Fruit fly (Drosophila melanogaster): ENCODE measurements around the gene papi.
A peak's percentile ranks its signal among the peaks of the same experiment; 100 is the strongest.

Gene papi

DNA sequence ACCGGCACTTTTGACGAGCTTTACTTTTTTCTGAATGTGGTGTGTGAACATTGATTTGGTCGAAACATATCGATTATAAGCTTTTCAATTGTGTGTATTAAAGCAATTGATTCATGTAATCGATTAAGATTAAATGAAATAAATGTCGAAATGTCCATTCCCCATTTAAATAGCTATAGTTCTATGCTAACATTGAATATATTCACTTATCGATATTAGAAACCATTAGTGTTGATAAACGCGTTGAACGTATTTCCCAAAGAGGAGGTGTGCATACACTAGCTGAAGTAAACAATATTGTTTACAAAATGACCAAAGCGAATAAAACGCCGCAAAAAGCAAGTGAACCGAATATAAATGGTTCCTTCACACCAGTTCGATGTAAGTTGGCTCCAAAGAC, 6.5 kb upstream of the papi start, which contains the start of the genes Uch and CG34174:
Gene Uch (minus strand): TSS at position 208 of the 400 bp plus-strand sequence.
Gene CG34174 (plus strand): TSS at position 263 of the 400 bp plus-strand sequence.
- TF ChIP-seq CG15710 (tag; optimal IDR thresholded peaks at IDR 0.05) (peak; percentile 67), Snoo (tag; optimal IDR thresholded peaks at IDR 0.05) (peak; percentile 15), Pif1A (GFP tag; optimal IDR thresholded peaks at IDR 0.05) (no peak)

DNA sequence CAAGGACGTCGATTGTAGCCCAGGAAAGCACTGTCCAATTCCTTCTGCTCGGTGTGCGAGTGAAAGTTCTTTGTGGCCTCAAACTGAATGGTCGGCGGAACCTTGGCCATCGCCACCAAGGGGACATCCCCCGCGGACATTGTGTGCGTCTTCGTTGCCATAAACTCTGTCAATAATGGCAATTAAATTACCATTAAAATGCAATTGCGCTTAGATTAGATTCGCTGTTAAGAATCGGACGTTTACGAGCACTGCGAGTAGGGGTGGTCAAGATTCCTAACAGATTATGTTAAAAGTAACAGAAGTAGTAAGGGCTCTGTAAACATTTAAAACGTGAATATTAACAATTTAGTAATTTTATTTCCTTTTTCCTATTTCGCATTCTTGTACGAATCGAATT, 4.5 kb upstream of the papi start, which contains the start of gene daed:
Gene daed (minus strand): TSS at position 247 of the 400 bp plus-strand sequence.
- no peak for TF ChIP-seq CG8301 (tag; optimal IDR thresholded peaks at IDR 0.05)
- TF ChIP-seq CG34367 (tag; optimal IDR thresholded peaks at IDR 0.05): no peak
- no peak for TF ChIP-seq EcR (GFP tag; optimal IDR thresholded peaks at IDR 0.05)
- TF ChIP-seq gl (tag; optimal IDR thresholded peaks at IDR 0.05): no peak
- TF ChIP-seq CG8159 (tag; optimal IDR thresholded peaks at IDR 0.05): no peak
- TF ChIP-seq Pif1A (GFP tag; optimal IDR thresholded peaks at IDR 0.05): no peak
- no peak for TF ChIP-seq Pif1B (GFP tag; optimal IDR thresholded peaks at IDR 0.05)
- TF ChIP-seq CG10348 (GFP tag; IDR thresholded peaks at IDR 0.05): no peak
- TF ChIP-seq Ets98B (GFP tag; IDR thresholded peaks at IDR 0.05): no peak; the same call in 1 of the 2 replicates
- no peak for TF ChIP-seq CG17806 (tag; optimal IDR thresholded peaks at IDR 0.05)
- no peak for TF ChIP-seq CG9948 (tag; optimal IDR thresholded peaks at IDR 0.05)
- TF ChIP-seq fd96Ca (GFP tag; IDR thresholded peaks at IDR 0.05): no peak

DNA sequence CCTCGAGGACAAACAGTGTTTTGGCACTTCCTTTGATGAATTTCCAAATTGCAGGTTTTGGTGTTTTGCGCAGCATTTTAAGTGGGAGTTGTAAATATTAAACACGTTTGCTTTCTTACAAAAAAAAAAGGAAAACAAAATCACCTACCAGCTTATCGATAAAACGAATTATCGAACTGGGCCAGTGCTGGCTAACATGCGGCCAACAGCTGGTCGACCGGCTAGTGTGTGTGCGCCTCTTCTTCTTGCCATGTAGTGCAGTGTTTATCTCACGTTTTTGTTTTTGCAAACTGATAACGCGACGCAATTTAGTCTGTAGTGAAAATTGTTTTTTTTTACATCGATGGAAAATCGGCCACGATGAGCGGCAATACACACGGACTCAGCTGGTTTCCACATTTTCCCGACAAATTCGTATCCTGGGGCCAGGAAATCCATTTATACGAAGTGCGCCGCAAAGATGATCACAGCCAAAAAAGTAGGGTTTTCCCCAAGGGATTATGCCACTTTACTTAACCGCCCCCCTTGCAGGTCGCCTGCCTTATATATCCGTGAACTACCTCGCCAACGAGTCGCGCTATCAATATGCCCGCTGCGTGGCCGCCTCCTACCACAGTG, 3.4 kb upstream of the papi start, which contains the start of the genes CG15386, CG42371 and mio:
Gene CG15386 (minus strand): TSS at position 180 of the 618 bp plus-strand sequence.
Gene CG42371 (minus strand): TSS at position 180 of the 618 bp plus-strand sequence.
Gene mio (plus strand): TSS at position 224 of the 618 bp plus-strand sequence.
- TF ChIP-seq gl (tag; optimal IDR thresholded peaks at IDR 0.05): peak; percentile 29
- TF ChIP-seq fd96Ca (GFP tag; IDR thresholded peaks at IDR 0.05): no peak
- peak; percentile 18 for TF ChIP-seq Snoo (tag; optimal IDR thresholded peaks at IDR 0.05)
- TF ChIP-seq CG32121 (GFP tag; IDR thresholded peaks at IDR 0.05): no peak
- TF ChIP-seq CG17806 (tag; optimal IDR thresholded peaks at IDR 0.05): no peak
- TF ChIP-seq EcR (GFP tag; optimal IDR thresholded peaks at IDR 0.05): peak; percentile 14
- TF ChIP-seq CG12605 (GFP tag; IDR thresholded peaks at IDR 0.05): 0 out of 2 replicates have a peak, but pooled peaks have one; percentile 24
- peak; percentile 53; the same call in 2 of the 3 replicates for TF ChIP-seq CG4496 (GFP tag; IDR thresholded peaks at IDR 0.05)
- peak; percentile 12 for TF ChIP-seq CG15710 (tag; optimal IDR thresholded peaks at IDR 0.05)

DNA sequence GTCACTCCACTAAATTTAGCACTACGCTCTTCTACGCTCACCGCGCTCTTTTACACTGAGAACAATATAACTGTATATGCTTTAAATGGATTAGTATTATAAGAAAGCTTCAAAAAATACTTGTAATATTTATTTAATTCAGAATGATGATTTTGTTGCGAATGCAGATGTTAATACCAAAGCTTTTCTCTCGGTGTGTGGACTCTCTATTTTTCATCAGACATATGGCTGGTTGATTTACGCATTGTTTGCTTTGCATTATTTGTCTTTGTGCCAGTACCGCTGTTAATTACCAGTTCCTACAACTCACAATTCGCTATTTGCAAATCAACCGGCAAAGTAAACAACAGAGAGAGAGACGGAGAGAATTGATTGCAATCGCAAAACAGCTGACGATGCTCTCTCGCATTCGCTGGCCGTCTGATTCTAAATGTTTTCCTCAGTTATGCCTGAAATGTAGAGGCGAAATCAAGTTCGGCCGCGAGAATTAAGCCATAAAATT, 1.2 kb downstream of the papi start:
- TF ChIP-seq Ets98B (GFP tag; IDR thresholded peaks at IDR 0.05) (peak; percentile 99), CG8301 (tag; optimal IDR thresholded peaks at IDR 0.05) (peak; percentile 99), D1 (tag; optimal IDR thresholded peaks at IDR 0.05) (no peak), Pif1B (GFP tag; optimal IDR thresholded peaks at IDR 0.05) (peak; percentile 99), CG14655 (GFP tag; optimal IDR thresholded peaks at IDR 0.05) (peak; percentile 99), CG32121 (GFP tag; IDR thresholded peaks at IDR 0.05) (peak; percentile 99), CG4496 (GFP tag; IDR thresholded peaks at IDR 0.05) (peak; percentile 100), Pif1A (GFP tag; optimal IDR thresholded peaks at IDR 0.05) (peak; percentile 99), CG10348 (GFP tag; IDR thresholded peaks at IDR 0.05) (peak; percentile 98), CG15710 (tag; optimal IDR thresholded peaks at IDR 0.05) (peak; percentile 99), CG9948 (tag; optimal IDR thresholded peaks at IDR 0.05) (peak; percentile 98), fd96Ca (GFP tag; IDR thresholded peaks at IDR 0.05) (peak; percentile 99), CG12605 (GFP tag; IDR thresholded peaks at IDR 0.05) (peak; percentile 100), gl (tag; optimal IDR thresholded peaks at IDR 0.05) (peak; percentile 98), Snoo (tag; optimal IDR thresholded peaks at IDR 0.05) (peak; percentile 97), CG34367 (tag; optimal IDR thresholded peaks at IDR 0.05) (peak; percentile 99), CG17806 (tag; optimal IDR thresholded peaks at IDR 0.05) (peak; percentile 98), CG13204 (GFP tag; optimal IDR thresholded peaks at IDR 0.05) (peak; percentile 96), EcR (GFP tag; optimal IDR thresholded peaks at IDR 0.05) (peak; percentile 80), CG8159 (tag; optimal IDR thresholded peaks at IDR 0.05) (peak; percentile 98), rn (GFP tag; IDR thresholded peaks at IDR 0.05) (peak; percentile 99)

DNA sequence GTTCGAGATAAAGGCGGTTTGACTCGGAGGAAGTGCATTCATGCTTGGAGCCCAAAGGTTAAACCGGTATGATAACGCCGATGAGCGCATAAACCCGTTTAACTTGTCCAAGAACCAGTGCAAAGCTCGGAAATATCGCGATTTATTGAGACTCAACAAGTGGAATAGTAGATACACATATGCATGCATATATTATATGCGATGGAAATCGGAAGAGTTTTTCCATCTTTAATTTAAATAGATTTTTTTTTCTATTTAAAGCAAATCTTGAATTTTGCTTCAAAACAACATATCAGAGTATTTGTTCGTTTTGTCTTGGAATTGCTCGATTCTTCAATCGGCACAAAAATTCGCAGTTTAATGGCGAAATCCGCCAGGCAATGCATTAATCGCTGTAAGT, 1.8 kb downstream of the papi start:
- TF ChIP-seq rn (GFP tag; IDR thresholded peaks at IDR 0.05): no peak
- TF ChIP-seq CG32121 (GFP tag; IDR thresholded peaks at IDR 0.05): no peak
- TF ChIP-seq Pif1B (GFP tag; optimal IDR thresholded peaks at IDR 0.05): no peak
- no peak for TF ChIP-seq CG13204 (GFP tag; optimal IDR thresholded peaks at IDR 0.05)
- TF ChIP-seq fd96Ca (GFP tag; IDR thresholded peaks at IDR 0.05): no peak; the same call in 2 of the 3 replicates
- TF ChIP-seq CG34367 (tag; optimal IDR thresholded peaks at IDR 0.05): no peak
- no peak; the same call in none of the 2 replicates for TF ChIP-seq Ets98B (GFP tag; IDR thresholded peaks at IDR 0.05)
- TF ChIP-seq CG12605 (GFP tag; IDR thresholded peaks at IDR 0.05): no peak
- peak; percentile 31 for TF ChIP-seq CG14655 (GFP tag; optimal IDR thresholded peaks at IDR 0.05)
- TF ChIP-seq EcR (GFP tag; optimal IDR thresholded peaks at IDR 0.05): no peak
- TF ChIP-seq Pif1A (GFP tag; optimal IDR thresholded peaks at IDR 0.05): peak; percentile 11
- TF ChIP-seq CG8301 (tag; optimal IDR thresholded peaks at IDR 0.05): peak; percentile 9
- TF ChIP-seq CG9948 (tag; optimal IDR thresholded peaks at IDR 0.05): no peak
- 0 out of 3 replicates have a peak, but pooled peaks have one; percentile 21 for TF ChIP-seq CG4496 (GFP tag; IDR thresholded peaks at IDR 0.05)

All from whole organism, pupa.